Fruit fly (Drosophila melanogaster) S2 (cell line): ENCODE data around the gene fng.

ENCODE experiments used
- CG8478 ChIP-seq: fragments of >200 bp; optimal IDR thresholded peaks from 2 replicates; lab custom pipeline; 2018
- CTCF ChIP-seq, 2 experiments: fragments of >200 bp; optimal IDR thresholded peaks; 2 replicates each; lab custom pipeline; 2018

- no peak for TF ChIP-seq CG8478 (lab: Kevin White, UChicago)
- no peak for TF ChIP-seq CTCF (optimal IDR thresholded peaks at IDR 0.05; lab: Kevin White, UChicago)
Observed at dm6 chr3L:20927526-20927925, 21.8 kb downstream of the fng start, which contains the start of gene CG10589.
